Worm (Caenorhabditis elegans) whole organism, L2 larva: ENCODE results near the gene F19B10.10.

ENCODE experiments used
- C34F6.9 ChIP-seq: fragments of 150-350 bp; optimal IDR thresholded peaks from 2 replicates; lab custom pipeline; 2014; ENCODE audit warnings: missing biosample characterization, missing genetic modification characterization
- F13H6.1 ChIP-seq: sonication (generic microtip); optimal IDR thresholded peaks from 2 replicates; lab custom pipeline; 2016; ENCODE audit warnings: missing genetic modification characterization, missing compliant biosample characterization
- R02D3.7 ChIP-seq: fragments of 150-350 bp; optimal IDR thresholded peaks from 2 replicates; lab custom pipeline; 2014; ENCODE audit warnings: missing biosample characterization, missing genetic modification characterization
- alr-1 ChIP-seq: fragments of 150-350 bp; optimal IDR thresholded peaks from 2 replicates; lab custom pipeline; 2014; ENCODE audit warnings: missing biosample characterization, missing genetic modification characterization
- aly-2 ChIP-seq: fragments of 150-350 bp; optimal IDR thresholded peaks from 2 replicates; lab custom pipeline; 2014; ENCODE audit warnings: missing biosample characterization, missing genetic modification characterization
- blmp-1 ChIP-seq: sonication (generic microtip); optimal IDR thresholded peaks from 2 replicates; lab custom pipeline; 2017; ENCODE audit warnings: missing genetic modification characterization, mild to moderate bottlenecking, missing compliant biosample characterization, antibody characterized with exemption, moderate library complexity; ENCODE audit not compliant: insufficient read depth
- ceh-16 ChIP-seq: fragments of 150-350 bp; optimal IDR thresholded peaks from 2 replicates; lab custom pipeline; 2014; ENCODE audit warnings: missing biosample characterization, missing genetic modification characterization
- dmd-4 ChIP-seq: sonication (generic microtip); optimal IDR thresholded peaks from 2 replicates; lab custom pipeline; 2017; ENCODE audit warnings: missing biosample characterization, missing genetic modification characterization
- elt-1 ChIP-seq: fragments of 150-350 bp; optimal IDR thresholded peaks from 2 replicates; lab custom pipeline; 2014; ENCODE audit warnings: missing biosample characterization, missing genetic modification characterization
- fos-1 ChIP-seq: fragments of 150-350 bp; optimal IDR thresholded peaks from 2 replicates; lab custom pipeline; 2014; ENCODE audit warnings: missing biosample characterization, missing genetic modification characterization
- gmeb-1 ChIP-seq: fragments of 150-350 bp; optimal IDR thresholded peaks from 2 replicates; lab custom pipeline; 2014; ENCODE audit warnings: missing biosample characterization, missing genetic modification characterization
- lin-11 ChIP-seq: fragments of 150-350 bp; sonication (generic microtip); optimal IDR thresholded peaks from 2 replicates; lab custom pipeline; 2014; ENCODE audit warnings: missing biosample characterization, missing genetic modification characterization, inconsistent platforms, mixed read lengths
- lin-39 ChIP-seq: fragments of 150-350 bp; optimal IDR thresholded peaks from 2 replicates; lab custom pipeline; 2014; ENCODE audit warnings: missing biosample characterization, missing genetic modification reagents, missing genetic modification characterization
- lsy-2 ChIP-seq, 2 experiments: fragments of 150-350 bp in 1 of 2; sonication (generic microtip) in 1 of 2; optimal IDR thresholded peaks; 2 replicates each; lab custom pipeline; 2014 to 2017; ENCODE audit warnings: missing biosample characterization in 2 of 2, missing genetic modification characterization in 2 of 2
- mab-5 ChIP-seq: fragments of 150-350 bp; optimal IDR thresholded peaks from 2 replicates; lab custom pipeline; 2014; ENCODE audit warnings: missing biosample characterization, missing genetic modification characterization
- mbf-1 ChIP-seq: sonication (generic microtip); optimal IDR thresholded peaks from 2 replicates; lab custom pipeline; 2017; ENCODE audit warnings: missing biosample characterization, missing genetic modification characterization
- nhr-10 ChIP-seq: sonication (generic microtip); optimal IDR thresholded peaks from 2 replicates; lab custom pipeline; 2017; ENCODE audit warnings: missing biosample characterization, missing genetic modification characterization
- nhr-11 ChIP-seq: fragments of 150-350 bp; optimal IDR thresholded peaks from 2 replicates; lab custom pipeline; 2014; ENCODE audit warnings: missing biosample characterization, missing genetic modification characterization
- nhr-12 ChIP-seq: fragments of 150-350 bp; optimal IDR thresholded peaks from 2 replicates; lab custom pipeline; 2014; ENCODE audit warnings: missing biosample characterization, missing genetic modification characterization
- nhr-129 ChIP-seq: fragments of 150-350 bp; optimal IDR thresholded peaks from 2 replicates; lab custom pipeline; 2014; ENCODE audit warnings: missing biosample characterization, missing genetic modification characterization
- nhr-21 ChIP-seq: fragments of 150-350 bp; optimal IDR thresholded peaks from 2 replicates; lab custom pipeline; 2014; ENCODE audit warnings: missing biosample characterization, missing genetic modification characterization
- nhr-237 ChIP-seq: fragments of 150-350 bp; optimal IDR thresholded peaks from 2 replicates; lab custom pipeline; 2014; ENCODE audit warnings: missing biosample characterization, missing genetic modification characterization
- nhr-6 ChIP-seq: fragments of 150-350 bp; optimal IDR thresholded peaks from 2 replicates; lab custom pipeline; 2014; ENCODE audit warnings: missing biosample characterization, missing genetic modification characterization
- nhr-77 ChIP-seq: fragments of 150-350 bp; optimal IDR thresholded peaks from 2 replicates; lab custom pipeline; 2014; ENCODE audit warnings: missing biosample characterization, missing genetic modification characterization
- peb-1 ChIP-seq: fragments of 150-350 bp; optimal IDR thresholded peaks from 2 replicates; lab custom pipeline; 2014; ENCODE audit warnings: missing biosample characterization, missing genetic modification characterization
- sem-4 ChIP-seq: fragments of 150-350 bp; optimal IDR thresholded peaks from 2 replicates; lab custom pipeline; 2014; ENCODE audit warnings: missing biosample characterization, missing genetic modification reagents, missing genetic modification characterization
- skn-1 ChIP-seq: sonication (generic microtip); optimal IDR thresholded peaks from 2 replicates; lab custom pipeline; 2017; ENCODE audit warnings: missing biosample characterization, missing genetic modification characterization
- sma-3 ChIP-seq: sonication (generic microtip); optimal IDR thresholded peaks from 2 replicates; lab custom pipeline; 2016; ENCODE audit warnings: missing genetic modification reagents, missing genetic modification characterization, missing compliant biosample characterization
- sma-9 ChIP-seq, 2 experiments: fragments of 150-350 bp in 1 of 2; sonication (generic microtip) in 1 of 2; optimal IDR thresholded peaks; 2 replicates each; lab custom pipeline; 2014 to 2016; ENCODE audit warnings: missing genetic modification characterization in 2 of 2, mild to moderate bottlenecking in 1 of 2, missing biosample characterization in 1 of 2, missing compliant biosample characterization in 1 of 2, missing genetic modification reagents in 1 of 2, moderate library complexity in 1 of 2
- unc-39 ChIP-seq: fragments of 150-350 bp; optimal IDR thresholded peaks from 2 replicates; lab custom pipeline; 2014; ENCODE audit warnings: missing biosample characterization, missing genetic modification characterization
- unc-62 ChIP-seq: fragments of 150-350 bp; optimal IDR thresholded peaks from 2 replicates; lab custom pipeline; 2014; ENCODE audit warnings: missing biosample characterization, missing genetic modification reagents, missing genetic modification characterization
- ztf-1 ChIP-seq: fragments of 200-800 bp; sonication (Bioruptor generic); conservative IDR thresholded peaks from 2 replicates; pipeline ENCODE4 v1.3.6; 2022; ENCODE audit warnings: missing genetic modification characterization, missing compliant biosample characterization
- ztf-11 ChIP-seq: sonication (generic microtip); optimal IDR thresholded peaks from 2 replicates; lab custom pipeline; 2017; ENCODE audit warnings: missing biosample characterization, missing genetic modification characterization
- ztf-4 ChIP-seq: fragments of 150-350 bp; optimal IDR thresholded peaks from 2 replicates; lab custom pipeline; 2014; ENCODE audit warnings: missing biosample characterization, missing genetic modification characterization

Gene F19B10.10

DNA sequence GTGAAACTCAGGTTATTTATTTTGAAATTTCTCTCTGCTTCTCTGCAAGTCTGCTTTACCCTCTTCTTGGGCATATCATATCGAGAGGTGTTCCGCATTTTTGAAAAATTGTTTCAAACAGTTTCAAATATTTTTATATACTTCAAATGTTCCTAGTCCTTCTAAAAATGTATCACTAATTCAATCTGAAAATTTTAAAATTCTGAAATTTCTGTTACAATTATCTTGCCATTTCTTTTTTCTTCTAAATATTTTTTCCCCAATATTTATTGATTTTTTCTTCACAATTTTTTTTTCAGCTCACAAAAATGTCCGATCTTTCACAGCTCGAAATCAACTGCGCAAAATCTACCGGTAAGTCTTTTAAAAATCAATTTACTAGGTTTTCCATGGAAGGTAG, 21.4 kb downstream of the F19B10.10 start, which contains the start of gene F19B10.4:
Gene F19B10.4 (plus strand): TSS at position 301 of the 400 bp plus-strand sequence.
- no peak for TF ChIP-seq nhr-21 (tag; lab: Kevin White, UChicago)
- TF ChIP-seq unc-62 = no peak
- no peak for TF ChIP-seq elt-1 (tag; lab: Kevin White, UChicago)
- no peak for TF ChIP-seq nhr-6
- no peak for TF ChIP-seq C34F6.9 (tag; lab: Kevin White, UChicago)
- no peak for TF ChIP-seq unc-39
- TF ChIP-seq lin-39 (tag; lab: Kevin White, UChicago) = no peak
- TF ChIP-seq ztf-11 (tag; lab: Kevin White, UChicago) = no peak
- TF ChIP-seq blmp-1 (tag; lab: Kevin White, UChicago) = no peak
- TF ChIP-seq sem-4 (tag; lab: Kevin White, UChicago) = no peak
- TF ChIP-seq fos-1 (tag; lab: Kevin White, UChicago) = no peak
- TF ChIP-seq gmeb-1 (tag; lab: Kevin White, UChicago) = no peak
- no peak for TF ChIP-seq nhr-12 (tag; lab: Kevin White, UChicago)
- TF ChIP-seq mbf-1 (tag; lab: Kevin White, UChicago) = no peak
- TF ChIP-seq aly-2 = no peak
- TF ChIP-seq sma-9 (GFP tag; optimal IDR thresholded peaks at IDR 0.05; lab: Kevin White, UChicago) = no peak
- no peak for TF ChIP-seq sma-9 (tag; optimal IDR thresholded peaks at IDR 0.05; lab: Kevin White, UChicago)
- TF ChIP-seq alr-1 (tag; lab: Kevin White, UChicago) = no peak
- no peak for TF ChIP-seq nhr-129 (tag; lab: Kevin White, UChicago)
- TF ChIP-seq ztf-4 (tag; lab: Kevin White, UChicago) = no peak
- TF ChIP-seq F13H6.1 = no peak
- TF ChIP-seq, all 48 proteins: peak for 0

DNA sequence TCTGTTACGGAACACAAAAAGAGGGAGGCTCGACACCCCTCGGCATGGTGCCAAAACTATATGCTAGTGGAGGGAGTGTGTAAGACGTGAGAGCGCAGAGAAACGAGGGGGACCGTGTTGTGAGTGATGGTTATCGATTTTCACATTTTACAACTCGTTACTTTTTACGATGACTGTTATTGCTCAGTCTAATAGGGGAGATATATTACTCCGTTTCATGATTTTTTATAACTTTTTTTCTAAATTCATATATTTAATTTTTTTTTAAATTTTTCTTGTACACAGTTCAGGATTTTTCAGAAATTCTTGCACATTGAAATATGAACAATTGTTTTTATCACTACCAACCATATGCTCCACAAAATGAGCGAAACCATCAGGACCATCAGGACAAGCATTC, 25.8 kb downstream of the F19B10.10 start, which contains the start of gene F19B10.5:
Gene F19B10.5 (plus strand): TSS at position 301 of the 400 bp plus-strand sequence.
- TF ChIP-seq unc-39 = no peak
- TF ChIP-seq skn-1 (tag; lab: Kevin White, UChicago) = no peak
- TF ChIP-seq nhr-77 (tag; lab: Kevin White, UChicago) = no peak
- TF ChIP-seq lsy-2 (tag; optimal IDR thresholded peaks at IDR 0.05; lab: Kevin White, UChicago) = no peak
- TF ChIP-seq nhr-21 (tag; lab: Kevin White, UChicago) = no peak
- TF ChIP-seq nhr-237 = no peak
- no peak for TF ChIP-seq lin-39 (tag; lab: Kevin White, UChicago)
- no peak for TF ChIP-seq nhr-11
- TF ChIP-seq, all 48 proteins: peak for 0

DNA sequence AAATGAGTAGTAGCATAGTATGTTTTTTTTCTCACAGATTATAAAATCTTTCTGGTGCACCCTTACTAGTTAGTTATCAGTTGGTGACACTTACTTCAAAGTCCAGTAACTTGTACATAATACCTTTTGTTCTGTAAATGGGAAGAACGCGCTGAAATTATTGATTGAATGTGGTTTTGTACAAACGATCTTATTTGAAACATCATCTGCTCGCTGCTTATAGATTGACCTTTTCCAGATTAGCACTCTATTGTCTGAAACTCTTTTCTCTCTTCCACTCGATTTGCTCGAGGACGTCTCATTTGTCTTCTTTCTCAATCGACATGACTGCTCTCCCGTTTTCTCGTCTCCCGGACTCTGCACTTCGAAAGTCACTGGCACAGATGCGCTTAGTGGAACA, 34.1 kb downstream of the F19B10.10 start, which contains the start of gene fbxb-33:
Gene fbxb-33 (plus strand): TSS at position 301 of the 400 bp plus-strand sequence.
- no peak for TF ChIP-seq F13H6.1
- TF ChIP-seq elt-1 (tag; lab: Kevin White, UChicago) = no peak
- no peak for TF ChIP-seq alr-1 (tag; lab: Kevin White, UChicago)
- TF ChIP-seq fos-1 (tag; lab: Kevin White, UChicago) = no peak
- TF ChIP-seq, all 48 proteins: peak for 0

DNA sequence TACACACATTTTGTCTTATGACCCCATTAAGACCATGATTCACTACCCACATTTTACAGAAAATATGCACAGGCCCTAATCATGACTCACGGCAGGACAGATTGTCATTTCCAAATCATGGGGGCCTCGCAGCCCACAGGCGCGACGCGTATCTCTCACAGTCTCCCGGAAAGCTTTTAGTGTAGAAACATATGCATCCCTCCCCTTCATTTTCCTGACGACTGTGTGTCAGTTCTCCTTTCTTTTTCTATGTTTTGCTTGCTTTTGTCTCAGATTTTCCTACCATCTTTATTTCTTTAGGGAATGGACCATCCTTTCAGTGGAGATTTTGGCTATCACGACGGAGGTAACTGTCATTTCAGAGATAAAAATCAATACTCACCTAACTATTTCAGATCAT, 40.0 kb downstream of the F19B10.10 start, which contains the start of gene M151.1:
Gene M151.1 (plus strand): TSS at position 301 of the 400 bp plus-strand sequence.
- TF ChIP-seq nhr-10 (no peak), nhr-21 (tag; lab: Kevin White, UChicago) (no peak), nhr-12 (tag; lab: Kevin White, UChicago) (no peak), peb-1 (tag; lab: Kevin White, UChicago) (no peak), sma-9 (GFP tag; optimal IDR thresholded peaks at IDR 0.05; lab: Kevin White, UChicago) (no peak), sma-9 (tag; optimal IDR thresholded peaks at IDR 0.05; lab: Kevin White, UChicago) (no peak), fos-1 (tag; lab: Kevin White, UChicago) (no peak), alr-1 (tag; lab: Kevin White, UChicago) (no peak), sma-3 (GFP tag; lab: Kevin White, UChicago) (no peak), dmd-4 (tag; lab: Kevin White, UChicago) (no peak), ztf-11 (tag; lab: Kevin White, UChicago) (no peak), mbf-1 (tag; lab: Kevin White, UChicago) (no peak), ztf-4 (tag; lab: Kevin White, UChicago) (no peak), nhr-77 (tag; lab: Kevin White, UChicago) (no peak)

DNA sequence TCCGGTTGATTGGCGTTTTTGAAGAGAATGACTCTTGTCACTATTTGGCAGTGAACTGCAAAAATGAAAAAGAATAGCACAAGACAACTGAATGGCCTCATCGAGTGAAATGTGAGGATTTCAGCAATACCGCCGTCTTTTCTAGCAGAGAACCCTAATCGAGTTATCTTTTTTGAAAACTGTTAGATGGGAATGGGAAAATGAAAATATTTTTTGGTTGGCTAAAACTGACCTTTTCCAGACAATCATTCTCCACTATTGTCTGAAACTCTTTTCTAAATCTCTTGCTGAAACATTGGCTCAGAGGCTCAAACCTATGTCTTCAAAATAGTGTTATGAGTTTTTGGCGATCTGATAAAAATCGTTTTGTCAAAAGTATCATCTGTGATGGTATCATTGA, 41.0 kb downstream of the F19B10.10 start, which contains the start of gene M151.10:
Gene M151.10 (minus strand): TSS at position 101 of the 400 bp plus-strand sequence.
- TF ChIP-seq lin-39 (tag; lab: Kevin White, UChicago) (no peak), aly-2 (no peak), R02D3.7 (tag; lab: Kevin White, UChicago) (no peak), ceh-16 (tag; lab: Kevin White, UChicago) (no peak), sem-4 (tag; lab: Kevin White, UChicago) (no peak), sma-9 (GFP tag; optimal IDR thresholded peaks at IDR 0.05; lab: Kevin White, UChicago) (no peak), sma-9 (tag; optimal IDR thresholded peaks at IDR 0.05; lab: Kevin White, UChicago) (no peak), ztf-4 (tag; lab: Kevin White, UChicago) (no peak), mab-5 (tag; lab: Kevin White, UChicago) (no peak), lin-11 (tag; lab: Kevin White, UChicago) (no peak), ztf-1 (no peak), ztf-11 (tag; lab: Kevin White, UChicago) (no peak)
